Worm (Caenorhabditis elegans) whole organism, L4 larva: ENCODE measurements around the gene F42F12.3.

Experiments used
- aha-1 ChIP-seq: fragments of 150-350 bp; peaks from one replicate; lab custom pipeline; 2014; ENCODE audit warnings: missing biosample characterization, missing genetic modification characterization
- ama-1 ChIP-seq: fragments of 150-350 bp; optimal IDR thresholded peaks from 2 replicates; lab custom pipeline; 2014; ENCODE audit warnings: inconsistent platforms, mixed read lengths
- lin-39 ChIP-seq: fragments of 150-350 bp; optimal IDR thresholded peaks from 2 replicates; lab custom pipeline; 2014; ENCODE audit warnings: missing biosample characterization, missing genetic modification reagents, missing genetic modification characterization
- mes-2 ChIP-seq: sonication (generic microtip); optimal IDR thresholded peaks from 2 replicates; lab custom pipeline; 2016; ENCODE audit warnings: missing genotype, mild to moderate bottlenecking, missing genetic modification characterization, missing compliant biosample characterization; ENCODE audit not compliant: poor library complexity, severe bottlenecking
- nhr-237 ChIP-seq: sonication (generic microtip); optimal IDR thresholded peaks from 2 replicates; lab custom pipeline; 2017; ENCODE audit warnings: missing biosample characterization, missing genetic modification characterization
- nhr-28 ChIP-seq: fragments of 150-350 bp; optimal IDR thresholded peaks from 2 replicates; lab custom pipeline; 2014; ENCODE audit warnings: missing biosample characterization, missing genetic modification characterization
- nhr-76 ChIP-seq: fragments of 150-350 bp; optimal IDR thresholded peaks from 2 replicates; lab custom pipeline; 2014; ENCODE audit warnings: missing biosample characterization, missing genetic modification characterization
- unc-62 ChIP-seq, 3 experiments: fragments of 150-350 bp in 1 of 3; sonication (generic microtip); optimal IDR thresholded peaks in 2 of 3; peaks in 1 of 3; 1 replicate in 1 of 3; 2 replicates in 2 of 3; lab custom pipeline; 2014 to 2017; ENCODE audit warnings: missing biosample characterization in 3 of 3, missing genetic modification characterization in 3 of 3, missing genetic modification reagents in 3 of 3, missing genotype in 1 of 3
- zfp-3 ChIP-seq: fragments of 200-800 bp; sonication (Bioruptor generic); conservative IDR thresholded peaks from 2 replicates; pipeline ENCODE4 v1.3.6; 2022; ENCODE audit warnings: missing genetic modification reagents, missing genetic modification characterization, missing compliant biosample characterization
- zip-11 ChIP-seq: fragments of 200-800 bp; sonication (Bioruptor generic); IDR thresholded peaks from 2 replicates; pipeline ENCODE4 v1.3.6; 2022; ENCODE audit warnings: missing genetic modification characterization, missing compliant biosample characterization

ce11 chrX:12321357-12321756 lies 29.0 kb upstream of the F42F12.3 start, which contains the start of gene F17A2.13:
- TF ChIP-seq zip-11 (GFP tag; lab: Robert Waterston, UW) (no peak), zfp-3 (GFP tag; lab: Robert Waterston, UW) (no peak), aha-1 (no peak), nhr-237 (tag; lab: Kevin White, UChicago) (no peak), ama-1 (lab: Kevin White, UChicago) (no peak), nhr-76 (tag; lab: Kevin White, UChicago) (no peak), mes-2 (tag; lab: Kevin White, UChicago) (no peak), lin-39 (no peak), nhr-28 (no peak), unc-62 (GFP tag; optimal IDR thresholded peaks at IDR 0.05 in 1 of 2; lab: Kevin White, UChicago) (no peak), unc-62 (tag; optimal IDR thresholded peaks at IDR 0.05; lab: Kevin White, UChicago) (no peak)
